Worm (Caenorhabditis elegans) whole organism, L4 larva: ENCODE results near the gene C33B4.5.

Experiments used
- D1046.2 ChIP-seq: fragments of 200-800 bp; sonication (Bioruptor generic); IDR thresholded peaks from 2 replicates; pipeline ENCODE4 v1.3.6; 2022; ENCODE audit warnings: missing genetic modification characterization, missing compliant biosample characterization
- lin-38 ChIP-seq: fragments of 200-800 bp; sonication (Bioruptor generic); IDR thresholded peaks from 2 replicates; pipeline ENCODE4 v1.3.6; 2022; ENCODE audit warnings: missing genetic modification reagents, missing genetic modification characterization, missing compliant biosample characterization
- unc-130 ChIP-seq: sonication (generic microtip); optimal IDR thresholded peaks from 2 replicates; lab custom pipeline; 2016; ENCODE audit warnings: missing genetic modification reagents, missing genetic modification characterization, missing compliant biosample characterization
- unc-39 ChIP-seq: sonication (generic microtip); optimal IDR thresholded peaks from 2 replicates; lab custom pipeline; 2017; ENCODE audit warnings: missing biosample characterization, missing genetic modification characterization
- ztf-7 ChIP-seq: fragments of 150-350 bp; optimal IDR thresholded peaks from 2 replicates; lab custom pipeline; 2014; ENCODE audit warnings: missing biosample characterization, missing genetic modification characterization

DNA sequence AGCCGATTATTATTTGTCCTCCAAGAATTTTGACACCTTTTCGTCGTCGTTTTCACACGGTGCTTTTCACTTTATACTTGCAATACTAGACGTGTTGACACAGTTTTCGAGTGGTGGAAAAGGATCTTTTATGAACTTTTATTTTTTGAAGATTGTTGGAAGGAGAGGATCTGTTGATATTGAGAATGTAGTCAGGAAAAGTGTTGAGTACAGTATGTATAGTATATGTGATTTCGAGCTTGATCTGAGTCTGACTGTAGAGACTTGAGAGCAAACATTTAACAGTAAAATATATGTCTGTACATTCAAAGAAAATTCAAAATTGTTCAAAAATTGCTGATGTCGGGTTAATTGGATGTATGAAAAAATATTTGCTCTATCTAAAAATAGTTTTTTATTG is 47.0 kb upstream of the C33B4.5 start:
- TF ChIP-seq lin-38 (GFP tag; lab: Robert Waterston, UW): no peak
- TF ChIP-seq unc-39 (tag; lab: Kevin White, UChicago): no peak
- TF ChIP-seq ztf-7 (tag; lab: Kevin White, UChicago): no peak
- no peak for TF ChIP-seq D1046.2 (GFP tag; lab: Robert Waterston, UW)
- no peak for TF ChIP-seq unc-130
